Fruit fly (Drosophila melanogaster) whole organism, embryonic: Measurements from ENCODE around the gene Cfp1.

Experiments used
- Antp ChIP-seq: fragments of 200-800 bp; sonication (Bioruptor generic); optimal IDR thresholded peaks from 3 replicates; lab custom pipeline; 2016; ENCODE audit warnings: missing biosample characterization, missing genetic modification characterization
- B-H1 ChIP-seq: fragments of 200-800 bp; sonication (Bioruptor generic); IDR thresholded peaks from 3 replicates; pipeline ENCODE4 v1.3.6; 2022; ENCODE audit warnings: missing biosample characterization, missing genetic modification characterization
- CG10321 ChIP-seq: fragments of 200-800 bp; sonication (Bioruptor generic); IDR thresholded peaks from 2 replicates; pipeline ENCODE4 v1.3.6; 2022; ENCODE audit warnings: missing biosample characterization, missing genetic modification characterization
- CG10979 ChIP-seq: fragments of 200-800 bp; sonication (Bioruptor generic); optimal IDR thresholded peaks from 2 replicates; lab custom pipeline; 2018; ENCODE audit warnings: missing biosample characterization, mild to moderate bottlenecking, missing genetic modification characterization, moderate library complexity
- CG11093 ChIP-seq: fragments of 200-800 bp; sonication (Bioruptor generic); IDR thresholded peaks from 3 replicates; pipeline ENCODE4 v1.3.6; 2022; ENCODE audit warnings: missing biosample characterization, missing genetic modification characterization
- CG11695 ChIP-seq: fragments of 200-800 bp; sonication (Bioruptor generic); IDR thresholded peaks from 3 replicates; pipeline ENCODE4 v1.3.6; 2022; ENCODE audit warnings: missing biosample characterization, missing genetic modification characterization
- CG13894 ChIP-seq: fragments of 200-800 bp; sonication (Bioruptor generic); optimal IDR thresholded peaks from 3 replicates; lab custom pipeline; 2018; ENCODE audit warnings: missing biosample characterization, mild to moderate bottlenecking, missing genetic modification characterization, moderate library complexity
- CG14441 ChIP-seq: fragments of 200-800 bp; sonication (Bioruptor generic); IDR thresholded peaks from 2 replicates; pipeline ENCODE4 v1.3.6; 2022; ENCODE audit warnings: missing biosample characterization, missing genetic modification characterization
- CG14667 ChIP-seq: fragments of 200-800 bp; sonication (Bioruptor generic); IDR thresholded peaks from 2 replicates; pipeline ENCODE4 v1.3.6; 2022; ENCODE audit warnings: missing biosample characterization, missing genetic modification characterization
- CG15601 ChIP-seq: fragments of 200-800 bp; sonication (Bioruptor generic); optimal IDR thresholded peaks from 3 replicates; lab custom pipeline; 2019; ENCODE audit warnings: missing biosample characterization, mild to moderate bottlenecking, missing genetic modification characterization, moderate library complexity
- CG15696 ChIP-seq: fragments of 200-800 bp; sonication (Bioruptor generic); optimal IDR thresholded peaks from 2 replicates; lab custom pipeline; 2019; ENCODE audit warnings: missing biosample characterization, mild to moderate bottlenecking, missing genetic modification characterization, moderate library complexity
- CG16815 ChIP-seq: fragments of 200-800 bp; sonication (Bioruptor generic); optimal IDR thresholded peaks from 3 replicates; lab custom pipeline; 2017; ENCODE audit warnings: missing biosample characterization, mild to moderate bottlenecking, missing genetic modification characterization
- CG16863 ChIP-seq: fragments of 200-800 bp; sonication (Bioruptor generic); optimal IDR thresholded peaks from 3 replicates; lab custom pipeline; 2016; ENCODE audit warnings: missing biosample characterization, missing genetic modification characterization
- CG17328 ChIP-seq: fragments of 200-800 bp; sonication (Bioruptor generic); IDR thresholded peaks from 2 replicates; pipeline ENCODE4 v1.3.6; 2022; ENCODE audit warnings: missing biosample characterization, missing genetic modification characterization
- CG2678 ChIP-seq: fragments of 200-800 bp; sonication (Bioruptor generic); optimal IDR thresholded peaks from 3 replicates; lab custom pipeline; 2019; ENCODE audit warnings: missing biosample characterization, mild to moderate bottlenecking, missing genetic modification characterization, moderate library complexity
- CG2889 ChIP-seq: fragments of 200-800 bp; sonication (Bioruptor generic); IDR thresholded peaks from 3 replicates; pipeline ENCODE4 v1.3.6; 2022; ENCODE audit warnings: missing biosample characterization, missing genetic modification characterization
- CG30020 ChIP-seq: fragments of 200-800 bp; optimal IDR thresholded peaks from 2 replicates; lab custom pipeline; 2019; ENCODE audit warnings: missing biosample characterization, mild to moderate bottlenecking, missing genetic modification characterization, moderate library complexity
- CG33557 ChIP-seq: fragments of 200-800 bp; sonication (Bioruptor generic); optimal IDR thresholded peaks from 2 replicates; lab custom pipeline; 2019; ENCODE audit warnings: missing biosample characterization, mild to moderate bottlenecking, missing genetic modification characterization, moderate library complexity
- CG34422 ChIP-seq: fragments of 200-800 bp; sonication (Bioruptor generic); IDR thresholded peaks from 3 replicates; pipeline ENCODE4 v1.3.6; 2022; ENCODE audit warnings: missing biosample characterization, missing genetic modification characterization
- CG3838 ChIP-seq: fragments of 200-800 bp; sonication (Bioruptor generic); optimal IDR thresholded peaks from 3 replicates; lab custom pipeline; 2016; ENCODE audit warnings: missing biosample characterization, missing genetic modification characterization
- CG43689 ChIP-seq: fragments of 200-800 bp; sonication (Bioruptor generic); IDR thresholded peaks from 2 replicates; pipeline ENCODE4 v1.3.6; 2022; ENCODE audit warnings: missing biosample characterization, missing genetic modification characterization
- CG4404 ChIP-seq: fragments of 200-800 bp; sonication (Bioruptor generic); IDR thresholded peaks from 2 replicates; pipeline ENCODE4 v1.3.6; 2022; ENCODE audit warnings: missing biosample characterization, missing genetic modification characterization
- CG6254 ChIP-seq: fragments of 200-800 bp; sonication (Bioruptor generic); optimal IDR thresholded peaks from 3 replicates; lab custom pipeline; 2017; ENCODE audit warnings: mild to moderate bottlenecking, missing biosample characterization, missing genetic modification reagents, missing genetic modification characterization
- CG6854 ChIP-seq: fragments of 200-800 bp; sonication (Bioruptor generic); optimal IDR thresholded peaks from 3 replicates; lab custom pipeline; 2017; ENCODE audit warnings: missing biosample characterization, mild to moderate bottlenecking, missing genetic modification characterization
- CG7357 ChIP-seq: fragments of 200-800 bp; sonication (Bioruptor generic); IDR thresholded peaks from 3 replicates; pipeline ENCODE4 v1.3.6; 2022; ENCODE audit warnings: missing biosample characterization, missing genetic modification characterization
- CG7928 ChIP-seq: fragments of 200-800 bp; sonication (Bioruptor generic); optimal IDR thresholded peaks from 2 replicates; lab custom pipeline; 2017; ENCODE audit warnings: missing biosample characterization, mild to moderate bottlenecking, missing genetic modification characterization
- CG9817 ChIP-seq: fragments of 200-800 bp; sonication (Bioruptor generic); optimal IDR thresholded peaks from 2 replicates; lab custom pipeline; 2018; ENCODE audit warnings: missing biosample characterization, mild to moderate bottlenecking, missing genetic modification characterization, moderate library complexity
- Drgx ChIP-seq: fragments of 200-800 bp; sonication (Bioruptor generic); IDR thresholded peaks from 2 replicates; pipeline ENCODE4 v1.3.6; 2022; ENCODE audit warnings: missing biosample characterization, missing genetic modification characterization
- E2f2 ChIP-seq: fragments of 200-800 bp; sonication (Bioruptor generic); IDR thresholded peaks from 2 replicates; pipeline ENCODE4 v1.3.6; 2022; ENCODE audit warnings: missing biosample characterization, missing genetic modification characterization
- HmgZ ChIP-seq: fragments of 200-800 bp; sonication (Bioruptor generic); optimal IDR thresholded peaks from 2 replicates; lab custom pipeline; 2018; ENCODE audit warnings: missing biosample characterization, mild to moderate bottlenecking, missing genetic modification characterization
- Myb ChIP-seq: fragments of 200-800 bp; sonication (Bioruptor generic); optimal IDR thresholded peaks from 2 replicates; lab custom pipeline; 2016; ENCODE audit warnings: missing biosample characterization, missing genetic modification characterization
- Neu2 ChIP-seq: fragments of 200-800 bp; sonication (Bioruptor generic); optimal IDR thresholded peaks from 3 replicates; lab custom pipeline; 2016; ENCODE audit warnings: missing biosample characterization, missing genetic modification characterization, borderline replicate concordance
- Rfx ChIP-seq: fragments of 200-800 bp; sonication (Bioruptor generic); IDR thresholded peaks from 2 replicates; pipeline ENCODE4 v1.3.6; 2022; ENCODE audit warnings: missing biosample characterization, missing genetic modification characterization
- Rx ChIP-seq: fragments of 200-800 bp; sonication (Bioruptor generic); IDR thresholded peaks from 2 replicates; pipeline ENCODE4 v1.3.6; 2022; ENCODE audit warnings: missing biosample characterization, missing genetic modification characterization
- Stat92E ChIP-seq, 3 experiments: fragments of >200 bp in 2 of 3; fragments of 200-800 bp in 1 of 3; sonication (Bioruptor generic) in 1 of 3; optimal IDR thresholded peaks; 2 replicates each; lab custom pipeline; 2017 to 2019; ENCODE audit warnings: missing biosample characterization in 3 of 3, missing genetic modification characterization in 3 of 3, mild to moderate bottlenecking in 1 of 3, moderate library complexity in 1 of 3
- Tbp ChIP-seq: fragments of >200 bp; optimal IDR thresholded peaks from 2 replicates; lab custom pipeline; 2018; ENCODE audit warnings: missing biosample characterization, missing genetic modification characterization
- amos ChIP-seq: fragments of 200-800 bp; sonication (Bioruptor generic); IDR thresholded peaks from 2 replicates; pipeline ENCODE4 v1.3.6; 2022; ENCODE audit warnings: missing biosample characterization, missing genetic modification characterization; ENCODE audit not compliant: partially characterized antibody
- ash1 ChIP-seq: fragments of 200-800 bp; sonication (Bioruptor generic); optimal IDR thresholded peaks from 2 replicates; lab custom pipeline; 2018; ENCODE audit warnings: missing biosample characterization, mild to moderate bottlenecking, missing genetic modification characterization
- chif ChIP-seq, 2 experiments: fragments of 200-800 bp; sonication (Bioruptor generic); optimal IDR thresholded peaks; 3 replicates each; lab custom pipeline; 2016; ENCODE audit warnings: missing biosample characterization in 2 of 2, missing genetic modification characterization in 2 of 2
- croc ChIP-seq: fragments of 200-800 bp; sonication (Bioruptor generic); conservative IDR thresholded peaks from 3 replicates; pipeline ENCODE4 v1.3.6; 2022; ENCODE audit warnings: missing biosample characterization, missing genetic modification characterization
- crp ChIP-seq, 2 experiments: fragments of 200-800 bp; sonication (Bioruptor generic); optimal IDR thresholded peaks; 2 replicates in 1 of 2; 3 replicates in 1 of 2; lab custom pipeline; 2017; ENCODE audit warnings: missing biosample characterization in 2 of 2, missing genetic modification characterization in 2 of 2, mild to moderate bottlenecking in 1 of 2, moderate library complexity in 1 of 2
- emc ChIP-seq: fragments of 200-800 bp; sonication (Bioruptor generic); optimal IDR thresholded peaks from 2 replicates; lab custom pipeline; 2016; ENCODE audit warnings: missing biosample characterization, missing genetic modification characterization
- fu2 ChIP-seq: fragments of 200-800 bp; sonication (Bioruptor generic); optimal IDR thresholded peaks from 2 replicates; lab custom pipeline; 2016; ENCODE audit warnings: missing biosample characterization, missing genetic modification characterization
- hth ChIP-seq: fragments of >200 bp; optimal IDR thresholded peaks from 2 replicates; lab custom pipeline; 2017; ENCODE audit warnings: inconsistent platforms
- nom ChIP-seq: fragments of 200-800 bp; sonication (Bioruptor generic); optimal IDR thresholded peaks from 2 replicates; lab custom pipeline; 2017; ENCODE audit warnings: missing biosample characterization, missing genetic modification characterization, mild to moderate bottlenecking, moderate library complexity, missing genetic modification reagents
- prd ChIP-seq, 3 experiments: fragments of >200 bp in 2 of 3; fragments of 200-800 bp in 1 of 3; sonication (Bioruptor generic) in 1 of 3; optimal IDR thresholded peaks in 2 of 3; IDR thresholded peaks in 1 of 3; 2 replicates in 2 of 3; 3 replicates in 1 of 3; pipeline versions ENCODE4 v1.3.6 to Lab custom; 2017 to 2022; ENCODE audit warnings: missing biosample characterization in 1 of 3, missing genetic modification characterization in 1 of 3
- sd ChIP-seq: fragments of 200-800 bp; sonication (Bioruptor generic); optimal IDR thresholded peaks from 3 replicates; lab custom pipeline; 2018; ENCODE audit warnings: missing biosample characterization, mild to moderate bottlenecking, missing genetic modification characterization, moderate library complexity
- so ChIP-seq: fragments of 200-800 bp; sonication (Bioruptor generic); IDR thresholded peaks from 3 replicates; pipeline ENCODE4 v1.3.6; 2022; ENCODE audit warnings: missing biosample characterization, missing genetic modification characterization
- sr ChIP-seq: fragments of 200-800 bp; sonication (Bioruptor generic); IDR thresholded peaks from 3 replicates; pipeline ENCODE4 v1.3.6; 2022; ENCODE audit warnings: missing biosample characterization, missing genetic modification characterization
- toy ChIP-seq: fragments of 200-800 bp; sonication (Bioruptor generic); IDR thresholded peaks from 2 replicates; pipeline ENCODE4 v1.3.6; 2022; ENCODE audit warnings: missing biosample characterization, missing genetic modification characterization
- tup ChIP-seq: fragments of 200-800 bp; sonication (Bioruptor generic); optimal IDR thresholded peaks from 2 replicates; lab custom pipeline; 2016; ENCODE audit warnings: missing biosample characterization, mild to moderate bottlenecking, missing genetic modification characterization, moderate library complexity

Cfp1 gene

dm6 chrX:9220434-9220833 lies 52.3 kb downstream of the Cfp1 start (continued):
- no peak for TF ChIP-seq CG43689 (GFP tag; lab: Robert Waterston, UW)
- TF ChIP-seq sd (tag; lab: Kevin White, UChicago) = no peak
- no peak for TF ChIP-seq crp (GFP tag; optimal IDR thresholded peaks at IDR 0.05; lab: Kevin White, UChicago)
- no peak for TF ChIP-seq B-H1 (GFP tag; lab: Robert Waterston, UW)
- no peak for TF ChIP-seq CG10321
- no peak for TF ChIP-seq croc (GFP tag; lab: Robert Waterston, UW)
- peak; percentile 33; the same call in 1 of the 3 replicates for TF ChIP-seq CG34422
- TF ChIP-seq Stat92E (GFP tag; optimal IDR thresholded peaks at IDR 0.05; lab: Kevin White, UChicago) = no peak
- peak; percentile 34; the same call in 1 of the 3 replicates for TF ChIP-seq CG7357 (GFP tag; lab: Robert Waterston, UW)
- TF ChIP-seq CG16815 = peak; percentile 2
- TF ChIP-seq CG6854 (GFP tag; lab: Kevin White, UChicago) = no peak
- TF ChIP-seq Rx (GFP tag; lab: Robert Waterston, UW) = peak; percentile 39
- TF ChIP-seq CG14667 (GFP tag; lab: Robert Waterston, UW) = 0 out of 2 replicates have a peak, but pooled peaks have one; percentile 20
- no peak for TF ChIP-seq fu2
- no peak for TF ChIP-seq CG17328 (GFP tag; lab: Robert Waterston, UW)
- TF ChIP-seq CG7928 (GFP tag; lab: Kevin White, UChicago) = no peak
- TF ChIP-seq CG33557 (GFP tag; lab: Kevin White, UChicago) = no peak
- TF ChIP-seq Rfx (GFP tag; lab: Robert Waterston, UW) = no peak
- TF ChIP-seq Antp (GFP tag; lab: Kevin White, UChicago) = peak; percentile 32
- TF ChIP-seq CG30020 = no peak
- TF ChIP-seq hth (lab: Kevin White, UChicago) = no peak
- no peak for TF ChIP-seq E2f2 (GFP tag; lab: Robert Waterston, UW)
- peak; percentile 42; the same call in 1 of the 2 replicates for TF ChIP-seq CG4404 (GFP tag; lab: Robert Waterston, UW)
- peak in 1 of 2 experiments; percentile 17 for TF ChIP-seq chif (GFP tag; optimal IDR thresholded peaks at IDR 0.05; lab: Kevin White, UChicago)
- no peak for TF ChIP-seq Neu2 (GFP tag; lab: Kevin White, UChicago)
- TF ChIP-seq toy (GFP tag; lab: Robert Waterston, UW) = no peak
- no peak for TF ChIP-seq emc
- TF ChIP-seq CG13894 (tag; lab: Kevin White, UChicago) = no peak
- TF ChIP-seq CG15601 (tag; lab: Kevin White, UChicago) = no peak
- TF ChIP-seq so (GFP tag; lab: Robert Waterston, UW) = no peak
- TF ChIP-seq CG11093 = peak; percentile 41; the same call in 1 of the 3 replicates
- no peak for TF ChIP-seq CG3838 (GFP tag; lab: Kevin White, UChicago)
- TF ChIP-seq prd (optimal IDR thresholded peaks at IDR 0.05; lab: Kevin White, UChicago) = no peak
- peak; percentile 74 for TF ChIP-seq prd (GFP tag; IDR thresholded peaks at IDR 0.05; lab: Robert Waterston, UW)
- no peak for TF ChIP-seq nom (GFP tag; lab: Kevin White, UChicago)
- no peak for TF ChIP-seq tup (GFP tag; lab: Kevin White, UChicago)
- TF ChIP-seq ash1 = no peak
- TF ChIP-seq CG6254 = no peak
- no peak for TF ChIP-seq CG2678 (tag; lab: Kevin White, UChicago)
- no peak for TF ChIP-seq sr (GFP tag; lab: Robert Waterston, UW)
- TF ChIP-seq CG11695 = no peak
- TF ChIP-seq CG9817 (tag; lab: Kevin White, UChicago) = no peak
- peak; percentile 2 for TF ChIP-seq CG16863 (GFP tag; lab: Kevin White, UChicago)
- no peak for TF ChIP-seq amos (GFP tag; lab: Robert Waterston, UW)
- no peak for TF ChIP-seq CG14441 (GFP tag; lab: Robert Waterston, UW)
- peak; percentile 36 for TF ChIP-seq CG10979 (tag; lab: Kevin White, UChicago)
- no peak for TF ChIP-seq Myb (GFP tag; lab: Kevin White, UChicago)
- TF ChIP-seq Tbp (GFP tag; lab: Kevin White, UChicago) = no peak
- no peak for TF ChIP-seq HmgZ
- peak; percentile 62 for TF ChIP-seq Drgx
- no peak for TF ChIP-seq CG15696 (tag; lab: Kevin White, UChicago)
- TF ChIP-seq CG2889 = no peak
